Fruit fly (Drosophila melanogaster) whole organism, wandering third instar larva: ENCODE results near the gene Ir31a.

Experiments used
- N ChIP-seq: fragments of >200 bp; optimal IDR thresholded peaks from 2 replicates; lab custom pipeline; 2018; ENCODE audit warnings: missing biosample characterization, missing external identifiers, missing genetic modification characterization
- psq ChIP-seq: fragments of 200-800 bp; sonication (Bioruptor generic); optimal IDR thresholded peaks from 3 replicates; lab custom pipeline; 2017; ENCODE audit warnings: missing biosample characterization, mild to moderate bottlenecking, missing genetic modification characterization, moderate library complexity

DNA sequence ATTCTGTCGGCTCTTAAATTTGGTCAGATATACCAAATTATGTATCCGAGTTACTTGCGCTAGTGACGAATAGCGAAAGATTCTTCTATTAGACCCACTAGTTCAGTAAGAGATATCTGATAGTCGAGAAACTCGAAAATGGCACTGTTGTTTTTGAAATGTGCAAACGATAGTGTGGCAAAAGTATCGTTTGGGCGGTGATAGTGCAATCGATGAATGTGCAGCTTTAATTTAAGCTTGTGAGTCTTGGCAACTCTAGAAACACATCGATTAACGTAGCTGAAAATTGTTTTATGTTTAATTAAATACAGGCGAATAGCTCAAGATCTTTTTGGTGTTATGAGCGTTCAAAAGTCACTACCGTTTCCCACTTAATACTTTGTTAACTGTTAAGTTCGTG is 32.0 kb downstream of the Ir31a start, which contains the start of gene STUB1:
- no peak for TF ChIP-seq psq (GFP tag; lab: Kevin White, UChicago)
- no peak for TF ChIP-seq N (GFP tag; lab: Kevin White, UChicago)
